Fruit fly (Drosophila melanogaster) whole organism, embryonic: ENCODE measurements around the gene CG31189.
A peak's percentile ranks its signal among the peaks of the same experiment; 100 is the strongest.

Source experiments
- Atf6 ChIP-seq: fragments of 200-800 bp; sonication (Bioruptor generic); IDR thresholded peaks from 2 replicates; pipeline ENCODE4 v1.3.6; 2022; ENCODE audit warnings: missing biosample characterization, missing genetic modification characterization
- CG1024 ChIP-seq: fragments of 200-800 bp; sonication (Bioruptor generic); IDR thresholded peaks from 2 replicates; pipeline ENCODE4 v1.3.6; 2022; ENCODE audit warnings: missing biosample characterization, missing genetic modification characterization
- CG10267 ChIP-seq: fragments of 200-800 bp; sonication (Bioruptor generic); optimal IDR thresholded peaks from 2 replicates; lab custom pipeline; 2018; ENCODE audit warnings: missing biosample characterization, mild to moderate bottlenecking, missing genetic modification characterization, moderate library complexity
- CG10366 ChIP-seq: fragments of 200-800 bp; sonication (Bioruptor generic); IDR thresholded peaks from 2 replicates; pipeline ENCODE4 v1.3.6; 2022; ENCODE audit warnings: missing biosample characterization, missing genetic modification characterization
- CG11093 ChIP-seq: fragments of 200-800 bp; sonication (Bioruptor generic); IDR thresholded peaks from 3 replicates; pipeline ENCODE4 v1.3.6; 2022; ENCODE audit warnings: missing biosample characterization, missing genetic modification characterization
- CG11456 ChIP-seq: fragments of 200-800 bp; sonication (Bioruptor generic); IDR thresholded peaks from 3 replicates; pipeline ENCODE4 v1.3.6; 2022; ENCODE audit warnings: missing biosample characterization, missing genetic modification characterization
- CG11695 ChIP-seq: fragments of 200-800 bp; sonication (Bioruptor generic); IDR thresholded peaks from 3 replicates; pipeline ENCODE4 v1.3.6; 2022; ENCODE audit warnings: missing biosample characterization, missing genetic modification characterization
- CG12104 ChIP-seq: fragments of 200-800 bp; sonication (Bioruptor generic); optimal IDR thresholded peaks from 3 replicates; lab custom pipeline; 2016; ENCODE audit warnings: missing biosample characterization, missing genetic modification characterization
- CG12236 ChIP-seq: fragments of 200-800 bp; sonication (Bioruptor generic); optimal IDR thresholded peaks from 2 replicates; lab custom pipeline; 2016; ENCODE audit warnings: missing biosample characterization, missing genetic modification characterization
- CG13296 ChIP-seq: fragments of 200-800 bp; sonication (Bioruptor generic); optimal IDR thresholded peaks from 3 replicates; lab custom pipeline; 2018; ENCODE audit warnings: missing biosample characterization, mild to moderate bottlenecking, missing genetic modification characterization
- CG13894 ChIP-seq: fragments of 200-800 bp; sonication (Bioruptor generic); optimal IDR thresholded peaks from 3 replicates; lab custom pipeline; 2018; ENCODE audit warnings: missing biosample characterization, mild to moderate bottlenecking, missing genetic modification characterization, moderate library complexity
- CG14014 ChIP-seq: fragments of 200-800 bp; sonication (Bioruptor generic); IDR thresholded peaks from 2 replicates; pipeline ENCODE4 v1.3.6; 2022; ENCODE audit warnings: missing biosample characterization, missing genetic modification characterization
- CG15514 ChIP-seq: fragments of 200-800 bp; sonication (Bioruptor generic); optimal IDR thresholded peaks from 3 replicates; lab custom pipeline; 2017; ENCODE audit warnings: missing biosample characterization, missing genetic modification characterization, mild to moderate bottlenecking, moderate library complexity, missing genetic modification reagents
- CG17186 ChIP-seq: fragments of 200-800 bp; sonication (Bioruptor generic); optimal IDR thresholded peaks from 3 replicates; lab custom pipeline; 2017; ENCODE audit warnings: missing biosample characterization, missing genetic modification reagents, missing genetic modification characterization
- CG1792 ChIP-seq: fragments of 200-800 bp; sonication (Bioruptor generic); optimal IDR thresholded peaks from 2 replicates; lab custom pipeline; 2016; ENCODE audit warnings: missing biosample characterization, missing genetic modification characterization
- CG18476 ChIP-seq: fragments of 200-800 bp; sonication (Bioruptor generic); optimal IDR thresholded peaks from 2 replicates; lab custom pipeline; 2016; ENCODE audit warnings: missing biosample characterization, mild to moderate bottlenecking, missing genetic modification characterization
- CG2120 ChIP-seq: fragments of 200-800 bp; sonication (Bioruptor generic); optimal IDR thresholded peaks from 3 replicates; lab custom pipeline; 2016; ENCODE audit warnings: missing biosample characterization, missing genetic modification characterization
- CG4617 ChIP-seq: fragments of 200-800 bp; sonication (Bioruptor generic); optimal IDR thresholded peaks from 3 replicates; lab custom pipeline; 2016; ENCODE audit warnings: missing biosample characterization, missing genetic modification characterization, borderline replicate concordance
- CG7271 ChIP-seq: fragments of 200-800 bp; sonication (Bioruptor generic); optimal IDR thresholded peaks from 2 replicates; lab custom pipeline; 2018; ENCODE audit warnings: missing biosample characterization, mild to moderate bottlenecking, missing genetic modification characterization, moderate library complexity
- CHES-1-like ChIP-seq: fragments of 200-800 bp; sonication (Bioruptor generic); optimal IDR thresholded peaks from 2 replicates; lab custom pipeline; 2016; ENCODE audit warnings: missing biosample characterization, missing genetic modification characterization
- Doc2 ChIP-seq: fragments of 200-800 bp; sonication (Bioruptor generic); IDR thresholded peaks from 2 replicates; pipeline ENCODE4 v1.3.6; 2022; ENCODE audit warnings: missing biosample characterization, missing genetic modification characterization
- HmgD ChIP-seq: fragments of 200-800 bp; sonication (Bioruptor generic); optimal IDR thresholded peaks from 3 replicates; lab custom pipeline; 2016; ENCODE audit warnings: missing biosample characterization, missing genetic modification characterization
- Lhr ChIP-seq: fragments of 200-800 bp; sonication (Bioruptor generic); optimal IDR thresholded peaks from 3 replicates; lab custom pipeline; 2017; ENCODE audit warnings: mild to moderate bottlenecking, missing biosample characterization, missing genetic modification reagents, missing genetic modification characterization
- Nf-YC ChIP-seq: fragments of 200-800 bp; optimal IDR thresholded peaks from 3 replicates; lab custom pipeline; 2019; ENCODE audit warnings: missing biosample characterization, mild to moderate bottlenecking, missing genetic modification characterization, moderate library complexity
- Rfx ChIP-seq: fragments of 200-800 bp; sonication (Bioruptor generic); IDR thresholded peaks from 2 replicates; pipeline ENCODE4 v1.3.6; 2022; ENCODE audit warnings: missing biosample characterization, missing genetic modification characterization
- Scr ChIP-seq: fragments of 200-800 bp; sonication (Bioruptor generic); IDR thresholded peaks from 2 replicates; pipeline ENCODE4 v1.3.6; 2022; ENCODE audit warnings: missing biosample characterization, missing genetic modification characterization; ENCODE audit not compliant: partially characterized antibody
- Side ChIP-seq: fragments of 200-800 bp; sonication (Bioruptor generic); optimal IDR thresholded peaks from 2 replicates; lab custom pipeline; 2016; ENCODE audit warnings: missing biosample characterization, missing genetic modification characterization
- Sry-δ ChIP-seq: fragments of 200-800 bp; sonication (Bioruptor generic); optimal IDR thresholded peaks from 2 replicates; lab custom pipeline; 2016; ENCODE audit warnings: missing biosample characterization, missing genetic modification characterization
- bbx ChIP-seq: fragments of 200-800 bp; sonication (Bioruptor generic); IDR thresholded peaks from 2 replicates; pipeline ENCODE4 v1.3.6; 2022; ENCODE audit warnings: missing biosample characterization, missing genetic modification characterization; ENCODE audit not compliant: partially characterized antibody
- cato ChIP-seq: fragments of 200-800 bp; sonication (Bioruptor generic); optimal IDR thresholded peaks from 2 replicates; lab custom pipeline; 2016; ENCODE audit warnings: missing biosample characterization, missing genetic modification characterization, borderline replicate concordance
- dysf ChIP-seq: fragments of 200-800 bp; sonication (Bioruptor generic); IDR thresholded peaks from 3 replicates; pipeline ENCODE4 v1.3.6; 2022; ENCODE audit warnings: missing biosample characterization, missing genetic modification characterization
- fd64A ChIP-seq: fragments of 200-800 bp; sonication (Bioruptor generic); optimal IDR thresholded peaks from 3 replicates; lab custom pipeline; 2018; ENCODE audit warnings: missing biosample characterization, mild to moderate bottlenecking, missing genetic modification characterization
- ham ChIP-seq: fragments of 200-800 bp; sonication (Bioruptor generic); IDR thresholded peaks from 2 replicates; pipeline ENCODE4 v1.3.6; 2022; ENCODE audit warnings: missing biosample characterization, missing genetic modification characterization
- hkb ChIP-seq, 2 experiments: fragments of 200-800 bp in 1 of 2; fragments of >200 bp in 1 of 2; sonication (Bioruptor generic) in 1 of 2; IDR thresholded peaks in 1 of 2; optimal IDR thresholded peaks in 1 of 2; 2 replicates each; pipeline versions ENCODE4 v1.3.6 to Lab custom; 2017 to 2022; ENCODE audit warnings: missing biosample characterization in 1 of 2, missing genetic modification characterization in 1 of 2
- jigr1 ChIP-seq: fragments of 200-800 bp; sonication (Bioruptor generic); IDR thresholded peaks from 3 replicates; pipeline ENCODE4 v1.3.6; 2022; ENCODE audit warnings: missing biosample characterization, missing genetic modification characterization
- kah ChIP-seq: fragments of 200-800 bp; sonication (Bioruptor generic); optimal IDR thresholded peaks from 2 replicates; lab custom pipeline; 2018; ENCODE audit warnings: missing biosample characterization, mild to moderate bottlenecking, missing genetic modification characterization
- klu ChIP-seq: fragments of 200-800 bp; sonication (Bioruptor generic); IDR thresholded peaks from 2 replicates; pipeline ENCODE4 v1.3.6; 2022; ENCODE audit warnings: missing biosample characterization, missing genetic modification characterization
- lab ChIP-seq: fragments of 200-800 bp; sonication (Bioruptor generic); optimal IDR thresholded peaks from 3 replicates; lab custom pipeline; 2017; ENCODE audit warnings: missing biosample characterization, missing genetic modification characterization, mild to moderate bottlenecking, moderate library complexity, missing genetic modification reagents
- lbe ChIP-seq: fragments of 200-800 bp; sonication (Bioruptor generic); optimal IDR thresholded peaks from 2 replicates; lab custom pipeline; 2016; ENCODE audit warnings: missing biosample characterization, mild to moderate bottlenecking, missing genetic modification characterization
- luna ChIP-seq: fragments of 200-800 bp; sonication (Bioruptor generic); optimal IDR thresholded peaks from 2 replicates; lab custom pipeline; 2016; ENCODE audit warnings: missing biosample characterization, missing genetic modification characterization
- odd ChIP-seq: fragments of 200-800 bp; sonication (Bioruptor generic); optimal IDR thresholded peaks from 2 replicates; lab custom pipeline; 2017; ENCODE audit warnings: missing biosample characterization, mild to moderate bottlenecking, missing genetic modification characterization
- psq ChIP-seq: fragments of 200-800 bp; sonication (Bioruptor generic); optimal IDR thresholded peaks from 2 replicates; lab custom pipeline; 2017; ENCODE audit warnings: missing biosample characterization, missing genetic modification characterization
- sens ChIP-seq: fragments of 200-800 bp; sonication (Bioruptor generic); peaks from one replicate; lab custom pipeline; 2016; ENCODE audit warnings: missing biosample characterization, missing genetic modification characterization
- ssp ChIP-seq: fragments of 200-800 bp; sonication (Bioruptor generic); IDR thresholded peaks from 2 replicates; pipeline ENCODE4 v1.3.6; 2022; ENCODE audit warnings: missing biosample characterization, missing genetic modification characterization
- tin ChIP-seq: fragments of 200-800 bp; sonication (Bioruptor generic); optimal IDR thresholded peaks from 3 replicates; lab custom pipeline; 2016; ENCODE audit warnings: missing biosample characterization, missing genetic modification characterization
- trem ChIP-seq: fragments of 200-800 bp; optimal IDR thresholded peaks from 3 replicates; lab custom pipeline; 2019; ENCODE audit warnings: missing biosample characterization, mild to moderate bottlenecking, missing genetic modification characterization, moderate library complexity
- tup ChIP-seq: fragments of 200-800 bp; sonication (Bioruptor generic); optimal IDR thresholded peaks from 2 replicates; lab custom pipeline; 2016; ENCODE audit warnings: missing biosample characterization, mild to moderate bottlenecking, missing genetic modification characterization, moderate library complexity
- usp ChIP-seq: fragments of >200 bp; optimal IDR thresholded peaks from 2 replicates; lab custom pipeline; 2017; ENCODE audit warnings: missing biosample characterization, missing genetic modification characterization
- yki ChIP-seq: fragments of >200 bp; optimal IDR thresholded peaks from 3 replicates; lab custom pipeline; 2018
- z ChIP-seq: fragments of 200-800 bp; sonication (Bioruptor generic); IDR thresholded peaks from 3 replicates; pipeline ENCODE4 v1.3.6; 2022; ENCODE audit warnings: missing biosample characterization, missing genetic modification characterization

The CG31189 gene

dm6 chr3R:21017464-21018080 is 28.1 kb downstream of the CG31189 start, which contains the start of gene Rlip (continued):
- TF ChIP-seq Sry-δ (GFP tag; lab: Kevin White, UChicago) (peak; percentile 62), z (no peak), CG4617 (GFP tag; lab: Kevin White, UChicago) (peak; percentile 83), Lhr (GFP tag; lab: Kevin White, UChicago) (peak; percentile 15), Rfx (GFP tag; lab: Robert Waterston, UW) (peak; percentile 82), CG12236 (GFP tag; lab: Kevin White, UChicago) (no peak), tup (GFP tag; lab: Kevin White, UChicago) (peak; percentile 36), CG1792 (GFP tag; lab: Kevin White, UChicago) (peak; percentile 49), CG11456 (peak; percentile 85), kah (GFP tag; lab: Kevin White, UChicago) (no peak), CG1024 (GFP tag; lab: Robert Waterston, UW) (no peak), luna (GFP tag; lab: Kevin White, UChicago) (peak; percentile 14), tin (peak; percentile 65), CG10267 (tag; lab: Kevin White, UChicago) (peak; percentile 96)

- no peak for TF ChIP-seq Atf6
- no peak for TF ChIP-seq yki (lab: Kevin White, UChicago)
- 0 out of 3 replicates have a peak, but pooled peaks have one; percentile 16 for TF ChIP-seq CG11695 (GFP tag; lab: Robert Waterston, UW)
- TF ChIP-seq klu = no peak
- TF ChIP-seq trem (tag; lab: Kevin White, UChicago) = no peak
- no peak for TF ChIP-seq HmgD (GFP tag; lab: Kevin White, UChicago)
- no peak for TF ChIP-seq CG7271 (tag; lab: Kevin White, UChicago)
- no peak for TF ChIP-seq CG17186 (GFP tag; lab: Kevin White, UChicago)
- TF ChIP-seq CG2120 (GFP tag; lab: Kevin White, UChicago) = no peak
- no peak for TF ChIP-seq cato (GFP tag; lab: Kevin White, UChicago)
- TF ChIP-seq sens (GFP tag; lab: Kevin White, UChicago) = peak; percentile 63
- no peak for TF ChIP-seq CG10366 (GFP tag; lab: Robert Waterston, UW)
- no peak for TF ChIP-seq Doc2 (GFP tag; lab: Robert Waterston, UW)
- no peak for TF ChIP-seq CG11093 (GFP tag; lab: Robert Waterston, UW)
- peak; percentile 52; the same call in 1 of the 2 replicates for TF ChIP-seq CG14014 (GFP tag; lab: Robert Waterston, UW)
- peak; percentile 41 for TF ChIP-seq lab (GFP tag; lab: Kevin White, UChicago)
- no peak for TF ChIP-seq ham
- no peak for TF ChIP-seq tup (GFP tag; lab: Kevin White, UChicago)
- TF ChIP-seq CG13894 (tag; lab: Kevin White, UChicago) = no peak
- TF ChIP-seq CG15514 (GFP tag; lab: Kevin White, UChicago) = peak; percentile 28
- no peak for TF ChIP-seq Nf-YC (tag; lab: Kevin White, UChicago)
- TF ChIP-seq Side (GFP tag; lab: Kevin White, UChicago) = no peak
- TF ChIP-seq Scr = no peak
- TF ChIP-seq usp (GFP tag; lab: Kevin White, UChicago) = no peak
- no peak for TF ChIP-seq psq
- TF ChIP-seq fd64A (GFP tag; lab: Kevin White, UChicago) = no peak
- TF ChIP-seq lbe (GFP tag; lab: Kevin White, UChicago) = no peak
- TF ChIP-seq ssp (GFP tag; lab: Robert Waterston, UW) = no peak
- no peak for TF ChIP-seq hkb (optimal IDR thresholded peaks at IDR 0.05; lab: Kevin White, UChicago)
- TF ChIP-seq hkb (GFP tag; IDR thresholded peaks at IDR 0.05; lab: Robert Waterston, UW) = peak; percentile 35
- TF ChIP-seq CG18476 = no peak
- TF ChIP-seq odd (GFP tag; lab: Kevin White, UChicago) = no peak
- no peak for TF ChIP-seq CG12104 (GFP tag; lab: Kevin White, UChicago)
- no peak for TF ChIP-seq dysf (GFP tag; lab: Robert Waterston, UW)
- TF ChIP-seq bbx = no peak
- TF ChIP-seq CHES-1-like (GFP tag; lab: Kevin White, UChicago) = no peak
- TF ChIP-seq CG13296 (GFP tag; lab: Kevin White, UChicago) = peak; percentile 26
- no peak for TF ChIP-seq jigr1 (GFP tag; lab: Robert Waterston, UW)
Observed at dm6 chr3R:21015636-21016035, 30.0 kb downstream of the CG31189 start, which contains the start of gene CG5697. Gene CG5697 (plus strand): TSS chr3R:21015949.
